Fruit fly (Drosophila melanogaster): ENCODE measurements around the gene CG14989.

The CG14989 gene

dm6 chr3L:4103258-4104247 lies 16.2 kb downstream of the CG14989 start, which contains the start of gene Fit1 (continued):
- peak; percentile 71; the same call in 1 of the 2 replicates for TF ChIP-seq amos (GFP tag; IDR thresholded peaks at IDR 0.05; ENCODE audit: partially characterized antibody)
- TF ChIP-seq ac (GFP tag; optimal IDR thresholded peaks at IDR 0.05), result no peak
- no peak for TF ChIP-seq Gsc (GFP tag; IDR thresholded peaks at IDR 0.05)
- TF ChIP-seq CG3281 (GFP tag; optimal IDR thresholded peaks at IDR 0.05), result peak; percentile 9
- no peak for TF ChIP-seq CG2120 (GFP tag; optimal IDR thresholded peaks at IDR 0.05)
- no peak for TF ChIP-seq Poxn (GFP tag; IDR thresholded peaks at IDR 0.05)
- no peak for TF ChIP-seq CG32767 (GFP tag; IDR thresholded peaks at IDR 0.05)
- no peak for TF ChIP-seq CG4328 (GFP tag; optimal IDR thresholded peaks at IDR 0.05)
- peak; percentile 32 for TF ChIP-seq CG1647 (GFP tag; optimal IDR thresholded peaks at IDR 0.05)
- peak; percentile 58 for TF ChIP-seq hbn (GFP tag; IDR thresholded peaks at IDR 0.05; ENCODE audit: partially characterized antibody)
- no peak for TF ChIP-seq insv (GFP tag; optimal IDR thresholded peaks at IDR 0.05)
- peak; percentile 73 for TF ChIP-seq CG6791 (GFP tag; IDR thresholded peaks at IDR 0.05; ENCODE audit: partially characterized antibody)
- TF ChIP-seq Hr39 (optimal IDR thresholded peaks at IDR 0.05), result no peak
- TF ChIP-seq E2f2 (GFP tag; IDR thresholded peaks at IDR 0.05), result peak; percentile 76
- TF ChIP-seq CG18599 (GFP tag; optimal IDR thresholded peaks at IDR 0.05), result peak; percentile 19
- TF ChIP-seq abd-A (tag; optimal IDR thresholded peaks at IDR 0.05), result peak; percentile 80
- no peak for TF ChIP-seq CG14710 (tag; optimal IDR thresholded peaks at IDR 0.05)
- TF ChIP-seq Adf1 (GFP tag; IDR thresholded peaks at IDR 0.05), result peak; percentile 72
- TF ChIP-seq z (GFP tag; IDR thresholded peaks at IDR 0.05), result no peak
- no peak for TF ChIP-seq chif (GFP tag; optimal IDR thresholded peaks at IDR 0.05)
- TF ChIP-seq HLH3B (GFP tag; IDR thresholded peaks at IDR 0.05), result no peak
- TF ChIP-seq zfh2 (GFP tag; optimal IDR thresholded peaks at IDR 0.05), result no peak
- no peak for TF ChIP-seq dimm (GFP tag; IDR thresholded peaks at IDR 0.05)
- no peak for TF ChIP-seq CG10267 (tag; optimal IDR thresholded peaks at IDR 0.05)
- peak; percentile 73 for TF ChIP-seq Med (GFP tag)
- TF ChIP-seq Fer2 (tag; optimal IDR thresholded peaks at IDR 0.05), result no peak
- no peak for TF ChIP-seq CG4282 (GFP tag; optimal IDR thresholded peaks at IDR 0.05)
- TF ChIP-seq CG11093 (GFP tag; IDR thresholded peaks at IDR 0.05), result no peak
- TF ChIP-seq Dref (GFP tag; IDR thresholded peaks at IDR 0.05), result peak; percentile 84
- TF ChIP-seq cwo (GFP tag; optimal IDR thresholded peaks at IDR 0.05), result peak; percentile 63
- TF ChIP-seq CG15601 (tag; optimal IDR thresholded peaks at IDR 0.05), result no peak
- peak; percentile 60 for TF ChIP-seq vvl (GFP tag; IDR thresholded peaks at IDR 0.05)
- TF ChIP-seq rib (GFP tag; IDR thresholded peaks at IDR 0.05), result peak; percentile 96
- no peak for TF ChIP-seq CG2202 (tag; optimal IDR thresholded peaks at IDR 0.05)
- no peak for TF ChIP-seq fd102C (GFP tag; optimal IDR thresholded peaks at IDR 0.05)
- TF ChIP-seq CG7271 (tag; optimal IDR thresholded peaks at IDR 0.05), result no peak
- no peak for TF ChIP-seq Atf-2 (GFP tag; optimal IDR thresholded peaks at IDR 0.05)
- no peak for TF ChIP-seq CG15269 (tag; optimal IDR thresholded peaks at IDR 0.05)
- no peak for TF ChIP-seq D19A (tag; optimal IDR thresholded peaks at IDR 0.05)
- TF ChIP-seq CG14860 (GFP tag; IDR thresholded peaks at IDR 0.05; ENCODE audit: partially characterized antibody), result peak; percentile 40; the same call in 2 of the 3 replicates
- peak; percentile 27 for TF ChIP-seq HHEX (GFP tag; optimal IDR thresholded peaks at IDR 0.05)
- no peak for TF ChIP-seq CG2889 (GFP tag; IDR thresholded peaks at IDR 0.05)
- no peak for TF ChIP-seq CG8281 (tag; optimal IDR thresholded peaks at IDR 0.05)
- TF ChIP-seq bcd (GFP tag; optimal IDR thresholded peaks at IDR 0.05), result no peak
- TF ChIP-seq Fer1 (GFP tag; optimal IDR thresholded peaks at IDR 0.05), result peak; percentile 35
- no peak for TF ChIP-seq sens (GFP tag)
- no peak for TF ChIP-seq shn (GFP tag; optimal IDR thresholded peaks at IDR 0.05)
- TF ChIP-seq Trl (optimal IDR thresholded peaks at IDR 0.05), result peak in 1 of 2 experiments; percentile 18
- no peak for TF ChIP-seq Trl (GFP tag; optimal IDR thresholded peaks at IDR 0.05)

All from whole organism, embryonic.